Fruit fly (Drosophila melanogaster) whole organism, embryonic: Measurements from ENCODE around the gene dpy.

Source experiments
- Awh ChIP-seq: fragments of 200-800 bp; sonication (Bioruptor generic); IDR thresholded peaks from 2 replicates; pipeline ENCODE4, ENCODE4 v1.3.6; 2022; ENCODE audit warnings: missing biosample characterization, missing genetic modification characterization
- Bgb ChIP-seq: fragments of 200-800 bp; sonication (Bioruptor generic); IDR thresholded peaks from 2 replicates; pipeline ENCODE4 v1.3.6; 2022; ENCODE audit warnings: missing biosample characterization, missing genetic modification characterization; ENCODE audit not compliant: partially characterized antibody
- CG10274 ChIP-seq: fragments of 200-800 bp; sonication (Bioruptor generic); optimal IDR thresholded peaks from 3 replicates; lab custom pipeline; 2017; ENCODE audit warnings: missing biosample characterization, mild to moderate bottlenecking, missing genetic modification characterization
- CG10979 ChIP-seq: fragments of 200-800 bp; sonication (Bioruptor generic); optimal IDR thresholded peaks from 2 replicates; lab custom pipeline; 2018; ENCODE audit warnings: missing biosample characterization, mild to moderate bottlenecking, missing genetic modification characterization, moderate library complexity
- CG12104 ChIP-seq: fragments of 200-800 bp; sonication (Bioruptor generic); optimal IDR thresholded peaks from 3 replicates; lab custom pipeline; 2016; ENCODE audit warnings: missing biosample characterization, missing genetic modification characterization
- CG15696 ChIP-seq: fragments of 200-800 bp; sonication (Bioruptor generic); optimal IDR thresholded peaks from 2 replicates; lab custom pipeline; 2019; ENCODE audit warnings: missing biosample characterization, mild to moderate bottlenecking, missing genetic modification characterization, moderate library complexity
- CG1647 ChIP-seq: fragments of 200-800 bp; sonication (Bioruptor generic); optimal IDR thresholded peaks from 3 replicates; lab custom pipeline; 2016; ENCODE audit warnings: missing biosample characterization, missing genetic modification characterization
- CG17612 ChIP-seq: fragments of 200-800 bp; sonication (Bioruptor generic); IDR thresholded peaks from 2 replicates; pipeline ENCODE4 v1.3.6; 2022; ENCODE audit warnings: missing biosample characterization, missing genetic modification characterization
- CG2202 ChIP-seq: fragments of 200-800 bp; sonication (Bioruptor generic); optimal IDR thresholded peaks from 2 replicates; lab custom pipeline; 2018; ENCODE audit warnings: missing biosample characterization, mild to moderate bottlenecking, missing genetic modification characterization
- CG30431 ChIP-seq: fragments of 200-800 bp; sonication (Bioruptor generic); optimal IDR thresholded peaks from 2 replicates; lab custom pipeline; 2017; ENCODE audit warnings: missing biosample characterization, missing genetic modification characterization
- CG3847 ChIP-seq: fragments of 200-800 bp; sonication (Bioruptor generic); IDR thresholded peaks from 2 replicates; pipeline ENCODE4 v1.3.6; 2022; ENCODE audit warnings: missing biosample characterization, missing genetic modification characterization
- CG4820 ChIP-seq: fragments of 200-800 bp; sonication (Bioruptor generic); optimal IDR thresholded peaks from 3 replicates; lab custom pipeline; 2016; ENCODE audit warnings: missing biosample characterization, missing genetic modification characterization
- CG6272 ChIP-seq: fragments of 200-800 bp; sonication (Bioruptor generic); IDR thresholded peaks from 2 replicates; pipeline ENCODE4 v1.3.6; 2022; ENCODE audit warnings: missing biosample characterization, missing genetic modification characterization
- CG6654 ChIP-seq: fragments of 200-800 bp; sonication (Bioruptor generic); optimal IDR thresholded peaks from 2 replicates; lab custom pipeline; 2017; ENCODE audit warnings: missing biosample characterization, mild to moderate bottlenecking, missing genetic modification characterization
- CG7357 ChIP-seq: fragments of 200-800 bp; sonication (Bioruptor generic); IDR thresholded peaks from 3 replicates; pipeline ENCODE4 v1.3.6; 2022; ENCODE audit warnings: missing biosample characterization, missing genetic modification characterization
- CG8359 ChIP-seq: fragments of 200-800 bp; sonication (Bioruptor generic); optimal IDR thresholded peaks from 2 replicates; lab custom pipeline; 2017; ENCODE audit warnings: missing biosample characterization, mild to moderate bottlenecking, missing genetic modification characterization, borderline replicate concordance
- CG9876 ChIP-seq: fragments of 200-800 bp; sonication (Bioruptor generic); optimal IDR thresholded peaks from 2 replicates; lab custom pipeline; 2016; ENCODE audit warnings: missing biosample characterization, missing genetic modification characterization
- Deaf1 ChIP-seq: fragments of 200-800 bp; optimal IDR thresholded peaks from 3 replicates; lab custom pipeline; 2019; ENCODE audit warnings: missing biosample characterization, mild to moderate bottlenecking, missing genetic modification characterization, moderate library complexity
- Doc2 ChIP-seq: fragments of 200-800 bp; sonication (Bioruptor generic); IDR thresholded peaks from 2 replicates; pipeline ENCODE4 v1.3.6; 2022; ENCODE audit warnings: missing biosample characterization, missing genetic modification characterization
- GATAe ChIP-seq: fragments of 200-800 bp; sonication (Bioruptor generic); conservative IDR thresholded peaks from 2 replicates; pipeline ENCODE4 v1.3.6; 2022; ENCODE audit warnings: missing biosample characterization, missing genetic modification characterization
- HLHmδ ChIP-seq: fragments of 200-800 bp; sonication (Bioruptor generic); optimal IDR thresholded peaks from 2 replicates; lab custom pipeline; 2018; ENCODE audit warnings: missing biosample characterization, mild to moderate bottlenecking, missing genetic modification characterization, moderate library complexity
- Hsf ChIP-seq: fragments of 200-800 bp; sonication (Bioruptor generic); optimal IDR thresholded peaks from 3 replicates; lab custom pipeline; 2016; ENCODE audit warnings: missing biosample characterization, missing genetic modification characterization
- Jarid2 ChIP-seq: fragments of 200-800 bp; sonication (Bioruptor generic); optimal IDR thresholded peaks from 3 replicates; lab custom pipeline; 2017; ENCODE audit warnings: mild to moderate bottlenecking, missing biosample characterization, missing genetic modification reagents, missing genetic modification characterization
- MESR4 ChIP-seq: fragments of 200-800 bp; sonication (Bioruptor generic); optimal IDR thresholded peaks from 2 replicates; lab custom pipeline; 2018; ENCODE audit warnings: missing biosample characterization, mild to moderate bottlenecking, missing genetic modification characterization, moderate library complexity
- Oaz ChIP-seq: fragments of 200-800 bp; sonication (Bioruptor generic); IDR thresholded peaks from 2 replicates; pipeline ENCODE4 v1.3.6; 2022; ENCODE audit warnings: missing biosample characterization, missing genetic modification characterization
- al ChIP-seq: fragments of 200-800 bp; sonication (Bioruptor generic); IDR thresholded peaks from 2 replicates; pipeline ENCODE4 v1.3.6; 2022; ENCODE audit warnings: missing biosample characterization, missing genetic modification characterization
- bab2 ChIP-seq: fragments of 200-800 bp; sonication (Bioruptor generic); optimal IDR thresholded peaks from 2 replicates; lab custom pipeline; 2016; ENCODE audit warnings: missing biosample characterization, missing genetic modification characterization
- bcd ChIP-seq: fragments of 200-800 bp; sonication (Bioruptor generic); optimal IDR thresholded peaks from 2 replicates; lab custom pipeline; 2017; ENCODE audit warnings: missing biosample characterization, mild to moderate bottlenecking, missing genetic modification characterization
- chinmo ChIP-seq: fragments of 200-800 bp; sonication (Bioruptor generic); IDR thresholded peaks from 4 replicates; pipeline ENCODE4 v1.3.6; 2022; ENCODE audit warnings: missing biosample characterization, missing genetic modification characterization; ENCODE audit not compliant: partially characterized antibody
- disco-r ChIP-seq: fragments of 200-800 bp; sonication (Bioruptor generic); optimal IDR thresholded peaks from 2 replicates; lab custom pipeline; 2016; ENCODE audit warnings: missing biosample characterization, missing genetic modification characterization
- dmrt99B ChIP-seq: fragments of 200-800 bp; sonication (Bioruptor generic); optimal IDR thresholded peaks from 2 replicates; lab custom pipeline; 2018; ENCODE audit warnings: missing biosample characterization, mild to moderate bottlenecking, missing genetic modification characterization, moderate library complexity
- dpn ChIP-seq, 2 experiments: fragments of 200-800 bp; sonication (Bioruptor generic); optimal IDR thresholded peaks; 3 replicates each; lab custom pipeline; 2016; ENCODE audit warnings: missing biosample characterization in 2 of 2, missing genetic modification characterization in 2 of 2
- emc ChIP-seq: fragments of 200-800 bp; sonication (Bioruptor generic); optimal IDR thresholded peaks from 2 replicates; lab custom pipeline; 2016; ENCODE audit warnings: missing biosample characterization, missing genetic modification characterization
- en ChIP-seq: fragments of 200-800 bp; sonication (Bioruptor generic); optimal IDR thresholded peaks from 2 replicates; lab custom pipeline; 2016; ENCODE audit warnings: missing biosample characterization, missing genetic modification characterization
- fd3F ChIP-seq: fragments of 200-800 bp; sonication (Bioruptor generic); optimal IDR thresholded peaks from 2 replicates; lab custom pipeline; 2018; ENCODE audit warnings: missing biosample characterization, mild to moderate bottlenecking, missing genetic modification characterization, moderate library complexity
- ftz-f1 ChIP-seq: fragments of 200-800 bp; sonication (Bioruptor generic); optimal IDR thresholded peaks from 2 replicates; lab custom pipeline; 2016; ENCODE audit warnings: missing biosample characterization, missing genetic modification characterization
- ham ChIP-seq: fragments of 200-800 bp; sonication (Bioruptor generic); IDR thresholded peaks from 2 replicates; pipeline ENCODE4 v1.3.6; 2022; ENCODE audit warnings: missing biosample characterization, missing genetic modification characterization
- mld ChIP-seq: fragments of 200-800 bp; sonication (Bioruptor generic); IDR thresholded peaks from 3 replicates; pipeline ENCODE4 v1.3.6; 2022; ENCODE audit warnings: missing biosample characterization, missing genetic modification characterization; ENCODE audit not compliant: partially characterized antibody
- onecut ChIP-seq: fragments of 200-800 bp; sonication (Bioruptor generic); IDR thresholded peaks from 2 replicates; pipeline ENCODE4 v1.3.6; 2022; ENCODE audit warnings: missing biosample characterization, missing genetic modification characterization
- repo ChIP-seq: fragments of 200-800 bp; sonication (Bioruptor generic); optimal IDR thresholded peaks from 2 replicates; lab custom pipeline; 2016; ENCODE audit warnings: missing biosample characterization, missing genetic modification characterization
- row ChIP-seq: fragments of 200-800 bp; sonication (Bioruptor generic); IDR thresholded peaks from 3 replicates; pipeline ENCODE4 v1.3.6; 2022; ENCODE audit warnings: missing biosample characterization, missing genetic modification characterization
- sc ChIP-seq, 3 experiments: fragments of >200 bp in 2 of 3; fragments of 200-800 bp in 1 of 3; sonication (Bioruptor generic) in 1 of 3; optimal IDR thresholded peaks; 2 replicates in 2 of 3; 3 replicates in 1 of 3; lab custom pipeline; 2017; ENCODE audit warnings: mild to moderate bottlenecking in 1 of 3, missing biosample characterization in 1 of 3, missing genetic modification characterization in 1 of 3, missing genetic modification reagents in 1 of 3
- sens-2 ChIP-seq: fragments of 200-800 bp; sonication (Bioruptor generic); IDR thresholded peaks from 2 replicates; pipeline ENCODE4 v1.3.6; 2022; ENCODE audit warnings: missing biosample characterization, missing genetic modification characterization
- seq ChIP-seq: fragments of 200-800 bp; sonication (Bioruptor generic); IDR thresholded peaks from 2 replicates; pipeline ENCODE4 v1.3.6; 2022; ENCODE audit warnings: missing biosample characterization, missing genetic modification characterization
- sna ChIP-seq: fragments of 200-800 bp; sonication (Bioruptor generic); IDR thresholded peaks from 2 replicates; pipeline ENCODE4 v1.3.6; 2022; ENCODE audit warnings: missing biosample characterization, missing genetic modification characterization; ENCODE audit not compliant: partially characterized antibody
- stwl ChIP-seq: fragments of 200-800 bp; sonication (Bioruptor generic); optimal IDR thresholded peaks from 3 replicates; lab custom pipeline; 2018; ENCODE audit warnings: missing biosample characterization, mild to moderate bottlenecking, missing genetic modification characterization, moderate library complexity
- vvl ChIP-seq: fragments of 200-800 bp; sonication (Bioruptor generic); IDR thresholded peaks from 2 replicates; pipeline ENCODE4 v1.3.6; 2022; ENCODE audit warnings: missing biosample characterization, missing genetic modification characterization
- wor ChIP-seq: fragments of 200-800 bp; sonication (Bioruptor generic); IDR thresholded peaks from 2 replicates; pipeline ENCODE4 v1.3.6; 2022; ENCODE audit warnings: missing biosample characterization, missing genetic modification characterization
- z ChIP-seq: fragments of 200-800 bp; sonication (Bioruptor generic); IDR thresholded peaks from 3 replicates; pipeline ENCODE4 v1.3.6; 2022; ENCODE audit warnings: missing biosample characterization, missing genetic modification characterization
- zfh2 ChIP-seq: fragments of 200-800 bp; sonication (Bioruptor generic); optimal IDR thresholded peaks from 2 replicates; lab custom pipeline; 2016; ENCODE audit warnings: missing biosample characterization, missing genetic modification characterization

Gene dpy

DNA sequence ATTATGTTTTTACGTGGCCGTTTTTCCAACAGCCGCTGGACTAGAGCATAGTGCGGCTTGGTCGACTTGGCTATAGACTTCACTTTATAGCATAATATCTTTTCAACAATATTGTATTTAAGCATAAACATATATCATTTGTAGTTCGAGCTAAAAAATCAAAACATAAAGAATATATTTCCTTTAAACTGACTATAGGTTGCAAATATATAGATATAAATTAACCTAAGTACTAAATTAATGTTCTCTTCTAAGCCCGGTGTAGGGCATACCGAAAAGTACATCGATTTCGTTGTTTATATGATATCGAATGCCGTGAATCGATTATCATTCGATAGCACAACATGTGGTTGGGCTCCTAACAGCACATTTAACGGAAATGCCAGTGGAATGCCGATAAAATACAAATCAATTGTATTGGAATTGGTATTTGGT is 165.5 kb downstream of the dpy start, which contains the start of gene MFS18 (continued):
- peak; percentile 100 for TF ChIP-seq CG10274 (GFP tag; lab: Kevin White, UChicago)
- TF ChIP-seq sens-2 (GFP tag; lab: Robert Waterston, UW): peak; percentile 97
- TF ChIP-seq MESR4: peak; percentile 74
- peak; percentile 94 for TF ChIP-seq CG30431 (GFP tag; lab: Kevin White, UChicago)
- peak; percentile 86 for TF ChIP-seq Bgb (GFP tag; lab: Robert Waterston, UW)
- peak; percentile 88 for TF ChIP-seq bab2
- TF ChIP-seq ftz-f1: peak; percentile 65
- peak; percentile 43; the same call in 1 of the 2 replicates for TF ChIP-seq sna (GFP tag; lab: Robert Waterston, UW)
- TF ChIP-seq seq (GFP tag; lab: Robert Waterston, UW): peak; percentile 99
- peak; percentile 94 for TF ChIP-seq stwl (tag; lab: Kevin White, UChicago)
- TF ChIP-seq onecut: peak; percentile 89
- TF ChIP-seq disco-r (GFP tag; lab: Kevin White, UChicago): peak; percentile 65
- peak; percentile 8 for TF ChIP-seq en
- peak; percentile 96 for TF ChIP-seq CG15696 (tag; lab: Kevin White, UChicago)
- peak; percentile 99 for TF ChIP-seq CG10979 (tag; lab: Kevin White, UChicago)
- TF ChIP-seq HLHmδ (GFP tag; lab: Kevin White, UChicago): no peak
- peak; percentile 94 for TF ChIP-seq CG12104 (GFP tag; lab: Kevin White, UChicago)
- TF ChIP-seq emc: peak; percentile 58
- peak; percentile 97 for TF ChIP-seq CG3847 (GFP tag; lab: Robert Waterston, UW)
- TF ChIP-seq z: peak; percentile 77; the same call in 2 of the 3 replicates
- TF ChIP-seq wor (GFP tag; lab: Robert Waterston, UW): peak; percentile 99
- peak; percentile 100 for TF ChIP-seq row (GFP tag; lab: Robert Waterston, UW)
- peak; percentile 94 for TF ChIP-seq Doc2
- peak; percentile 85; the same call in 2 of the 4 replicates for TF ChIP-seq chinmo (GFP tag; lab: Robert Waterston, UW)
- peak; percentile 97 for TF ChIP-seq GATAe (GFP tag; lab: Robert Waterston, UW)
- peak; percentile 71; the same call in 1 of the 3 replicates for TF ChIP-seq mld (GFP tag; lab: Robert Waterston, UW)
- peak; percentile 98 for TF ChIP-seq bcd
- TF ChIP-seq Deaf1 (tag; lab: Kevin White, UChicago): peak; percentile 69
- TF ChIP-seq zfh2 (GFP tag; lab: Kevin White, UChicago): peak; percentile 84
- TF ChIP-seq dpn (GFP tag; optimal IDR thresholded peaks at IDR 0.05; lab: Kevin White, UChicago): peak; percentile 97 to 98
- no peak for TF ChIP-seq sc (optimal IDR thresholded peaks at IDR 0.05; lab: Kevin White, UChicago)
- peak; percentile 93 for TF ChIP-seq sc (GFP tag; optimal IDR thresholded peaks at IDR 0.05; lab: Kevin White, UChicago)
- peak; percentile 99 for TF ChIP-seq dmrt99B (tag; lab: Kevin White, UChicago)
- peak; percentile 91 for TF ChIP-seq CG6654 (GFP tag; lab: Kevin White, UChicago)
- peak; percentile 95 for TF ChIP-seq CG2202 (tag; lab: Kevin White, UChicago)
- peak; percentile 100 for TF ChIP-seq vvl
- TF ChIP-seq CG7357 (GFP tag; lab: Robert Waterston, UW): peak; percentile 96
- TF ChIP-seq al: peak; percentile 99
- peak; percentile 98 for TF ChIP-seq CG17612 (GFP tag; lab: Robert Waterston, UW)
- peak; percentile 95 for TF ChIP-seq CG4820 (GFP tag; lab: Kevin White, UChicago)
- peak; percentile 94 for TF ChIP-seq Hsf (GFP tag; lab: Kevin White, UChicago)
- TF ChIP-seq CG8359: peak; percentile 94
- peak; percentile 89 for TF ChIP-seq fd3F (GFP tag; lab: Kevin White, UChicago)
- TF ChIP-seq repo (GFP tag; lab: Kevin White, UChicago): peak; percentile 91
- peak; percentile 97 for TF ChIP-seq Oaz
- peak; percentile 60 for TF ChIP-seq CG9876 (GFP tag; lab: Kevin White, UChicago)
- TF ChIP-seq ham (GFP tag; lab: Robert Waterston, UW): peak; percentile 93
- peak; percentile 91 for TF ChIP-seq Jarid2 (GFP tag; lab: Kevin White, UChicago)
- TF ChIP-seq CG1647: peak; percentile 87
- TF ChIP-seq CG6272 (GFP tag; lab: Robert Waterston, UW): peak; percentile 98
- TF ChIP-seq Awh (GFP tag; lab: Robert Waterston, UW): peak; percentile 99
